In genomic region chrX:16277878-16278506, dm6 we compare ENCODE assay signal across 1 fruit fly cellular context.
A peak's percentile ranks its signal among the peaks of the same experiment; 100 is the strongest.
TF ChIP-seq lines count a peak whose summit lies in the region.

TSS of gene eas (plus strand) at chrX:16278328.

TF ChIP-seq in whole organism, embryonic, 481 proteins besides CTCF, POLR2A, EP300 and RAD21 (continued from another document):
- TF ChIP-seq bab2 (GFP tag; optimal IDR thresholded peaks at IDR 0.05; lab: Kevin White, UChicago) (no peak), CG17612 (GFP tag; IDR thresholded peaks at IDR 0.05; lab: Robert Waterston, UW) (no peak), CG15073 (GFP tag; optimal IDR thresholded peaks at IDR 0.05; lab: Kevin White, UChicago) (no peak), Doc2 (GFP tag; IDR thresholded peaks at IDR 0.05; lab: Robert Waterston, UW) (no peak), CG6854 (GFP tag; optimal IDR thresholded peaks at IDR 0.05; lab: Kevin White, UChicago) (no peak), oc (tag; optimal IDR thresholded peaks at IDR 0.05; lab: Kevin White, UChicago) (no peak), pzg (GFP tag; optimal IDR thresholded peaks at IDR 0.05; lab: Kevin White, UChicago) (peak; percentile 87), CG9215 (GFP tag; IDR thresholded peaks at IDR 0.05; lab: Robert Waterston, UW) (0 out of 2 replicates have a peak, but pooled peaks have one; percentile 21), p53 (GFP tag; optimal IDR thresholded peaks at IDR 0.05; lab: Kevin White, UChicago) (peak; percentile 44), ems (GFP tag; optimal IDR thresholded peaks at IDR 0.05; lab: Kevin White, UChicago) (no peak), gcm2 (GFP tag; optimal IDR thresholded peaks at IDR 0.05; lab: Kevin White, UChicago) (no peak), lbe (GFP tag; optimal IDR thresholded peaks at IDR 0.05; lab: Kevin White, UChicago) (no peak), CG2116 (GFP tag; optimal IDR thresholded peaks at IDR 0.05; lab: Kevin White, UChicago) (peak; percentile 72), CG33557 (GFP tag; optimal IDR thresholded peaks at IDR 0.05; lab: Kevin White, UChicago) (no peak), vnd (GFP tag; IDR thresholded peaks at IDR 0.05; lab: Robert Waterston, UW; ENCODE audit: partially characterized antibody) (peak; percentile 62; the same call in 2 of the 3 replicates), psq (GFP tag; optimal IDR thresholded peaks at IDR 0.05; lab: Kevin White, UChicago) (no peak), CG13123 (GFP tag; optimal IDR thresholded peaks at IDR 0.05; lab: Kevin White, UChicago) (no peak), CG6654 (GFP tag; optimal IDR thresholded peaks at IDR 0.05; lab: Kevin White, UChicago) (no peak), BtbVII (GFP tag; optimal IDR thresholded peaks at IDR 0.05; lab: Kevin White, UChicago) (no peak), CG12219 (GFP tag; optimal IDR thresholded peaks at IDR 0.05; lab: Kevin White, UChicago) (no peak), CG13894 (tag; optimal IDR thresholded peaks at IDR 0.05; lab: Kevin White, UChicago) (peak; percentile 61), Sry-δ (GFP tag; optimal IDR thresholded peaks at IDR 0.05; lab: Kevin White, UChicago) (peak; percentile 86), kni (GFP tag; optimal IDR thresholded peaks at IDR 0.05; lab: Kevin White, UChicago) (no peak), CG17359 (tag; optimal IDR thresholded peaks at IDR 0.05; lab: Kevin White, UChicago) (no peak), mam (GFP tag; optimal IDR thresholded peaks at IDR 0.05; lab: Kevin White, UChicago) (peak; percentile 15), Adf1 (GFP tag; IDR thresholded peaks at IDR 0.05; lab: Robert Waterston, UW) (no peak), Scr (GFP tag; IDR thresholded peaks at IDR 0.05; lab: Robert Waterston, UW; ENCODE audit: partially characterized antibody) (peak; percentile 73), Asciz (GFP tag; optimal IDR thresholded peaks at IDR 0.05; lab: Kevin White, UChicago) (no peak), prd (optimal IDR thresholded peaks at IDR 0.05; lab: Kevin White, UChicago) (no peak), prd (GFP tag; IDR thresholded peaks at IDR 0.05; lab: Robert Waterston, UW) (no peak), pros (GFP tag; optimal IDR thresholded peaks at IDR 0.05; lab: Kevin White, UChicago) (no peak), B-H1 (GFP tag; IDR thresholded peaks at IDR 0.05; lab: Robert Waterston, UW) (no peak), CG9797 (GFP tag; optimal IDR thresholded peaks at IDR 0.05; lab: Kevin White, UChicago) (peak; percentile 88), CG1529 (GFP tag; optimal IDR thresholded peaks at IDR 0.05; lab: Kevin White, UChicago) (no peak), Ptx1 (GFP tag; IDR thresholded peaks at IDR 0.05; lab: Robert Waterston, UW) (peak; percentile 24; the same call in 1 of the 2 replicates), CG7745 (tag; optimal IDR thresholded peaks at IDR 0.05; lab: Kevin White, UChicago) (no peak), Meics (GFP tag; optimal IDR thresholded peaks at IDR 0.05; lab: Kevin White, UChicago) (no peak), Hr78 (GFP tag; optimal IDR thresholded peaks at IDR 0.05; lab: Kevin White, UChicago) (no peak), br (optimal IDR thresholded peaks at IDR 0.05; lab: Kevin White, UChicago) (no peak), D (optimal IDR thresholded peaks at IDR 0.05; lab: Kevin White, UChicago) (no peak), D (GFP tag; optimal IDR thresholded peaks at IDR 0.05; lab: Kevin White, UChicago) (no peak), lola (GFP tag; optimal IDR thresholded peaks at IDR 0.05; lab: Kevin White, UChicago) (peak in 1 of 3 experiments; percentile 50), CG10366 (GFP tag; IDR thresholded peaks at IDR 0.05; lab: Robert Waterston, UW) (0 out of 2 replicates have a peak, but pooled peaks have one; percentile 7), fu2 (GFP tag; optimal IDR thresholded peaks at IDR 0.05; lab: Kevin White, UChicago) (no peak), CG11456 (GFP tag; IDR thresholded peaks at IDR 0.05; lab: Robert Waterston, UW) (peak; percentile 53; the same call in 2 of the 3 replicates), Hmr (GFP tag; optimal IDR thresholded peaks at IDR 0.05; lab: Kevin White, UChicago) (peak; percentile 25), kay (GFP tag; optimal IDR thresholded peaks at IDR 0.05; lab: Kevin White, UChicago) (no peak), ind (GFP tag; optimal IDR thresholded peaks at IDR 0.05; lab: Kevin White, UChicago) (peak; percentile 13), MESR4 (GFP tag; optimal IDR thresholded peaks at IDR 0.05; lab: Kevin White, UChicago) (peak; percentile 21), tll (GFP tag; optimal IDR thresholded peaks at IDR 0.05; lab: Kevin White, UChicago) (no peak), dati (GFP tag; IDR thresholded peaks at IDR 0.05; lab: Robert Waterston, UW) (no peak), CG12104 (GFP tag; optimal IDR thresholded peaks at IDR 0.05; lab: Kevin White, UChicago) (no peak), Sry-β (GFP tag; optimal IDR thresholded peaks at IDR 0.05; lab: Kevin White, UChicago) (no peak), CG6175 (GFP tag; IDR thresholded peaks at IDR 0.05; lab: Robert Waterston, UW) (0 out of 3 replicates have a peak, but pooled peaks have one; percentile 36), Mes4 (GFP tag; optimal IDR thresholded peaks at IDR 0.05; lab: Kevin White, UChicago) (no peak), tin (GFP tag; optimal IDR thresholded peaks at IDR 0.05; lab: Kevin White, UChicago) (peak; percentile 36), chif (GFP tag; optimal IDR thresholded peaks at IDR 0.05; lab: Kevin White, UChicago) (no peak)
